Worm (Caenorhabditis elegans) whole organism, L3 larva: ENCODE measurements around the gene ZK686.3.

Experiments used
- R02D3.7 ChIP-seq: fragments of 150-350 bp; optimal IDR thresholded peaks from 2 replicates; lab custom pipeline; 2014; ENCODE audit warnings: missing biosample characterization, missing genetic modification characterization
- ZK546.5 ChIP-seq: sonication (generic microtip); optimal IDR thresholded peaks from 2 replicates; lab custom pipeline; 2017; ENCODE audit warnings: missing biosample characterization, missing genetic modification characterization
- ama-1 ChIP-seq: fragments of 150-350 bp; optimal IDR thresholded peaks from 2 replicates; lab custom pipeline; 2018
- ceh-16 ChIP-seq: sonication (generic microtip); optimal IDR thresholded peaks from 2 replicates; lab custom pipeline; 2017; ENCODE audit warnings: missing biosample characterization, missing genetic modification characterization
- ceh-82 ChIP-seq: fragments of 150-350 bp; optimal IDR thresholded peaks from 2 replicates; lab custom pipeline; 2014; ENCODE audit warnings: missing biosample characterization, missing genetic modification characterization
- daf-12 ChIP-seq: fragments of 150-350 bp; optimal IDR thresholded peaks from 2 replicates; lab custom pipeline; 2014; ENCODE audit warnings: missing biosample characterization, missing genetic modification reagents, missing genetic modification characterization
- egl-27 ChIP-seq: sonication (generic microtip); optimal IDR thresholded peaks from 4 replicates; lab custom pipeline; 2017; ENCODE audit warnings: missing biosample characterization, missing genetic modification reagents, missing genetic modification characterization
- egl-5 ChIP-seq: fragments of 150-350 bp; optimal IDR thresholded peaks from 2 replicates; lab custom pipeline; 2017; ENCODE audit warnings: missing biosample characterization, missing genetic modification reagents, missing genetic modification characterization, inconsistent platforms
- elt-1 ChIP-seq: fragments of 150-350 bp; optimal IDR thresholded peaks from 2 replicates; lab custom pipeline; 2014; ENCODE audit warnings: missing biosample characterization, missing genetic modification characterization
- elt-3 ChIP-seq, 3 experiments: fragments of 150-350 bp in 1 of 3; sonication (generic microtip) in 2 of 3; optimal IDR thresholded peaks; 2 replicates in 2 of 3; 4 replicates in 1 of 3; lab custom pipeline; 2014 to 2017; ENCODE audit warnings: missing biosample characterization in 3 of 3, missing genetic modification characterization in 3 of 3
- fkh-10 ChIP-seq: sonication (generic microtip); optimal IDR thresholded peaks from 2 replicates; lab custom pipeline; 2017; ENCODE audit warnings: missing biosample characterization, missing genetic modification reagents, missing genetic modification characterization
- fkh-2 ChIP-seq: fragments of 150-350 bp; optimal IDR thresholded peaks from 2 replicates; lab custom pipeline; 2014; ENCODE audit warnings: missing biosample characterization, missing genetic modification reagents, missing genetic modification characterization
- hmg-11 ChIP-seq: sonication (generic microtip); optimal IDR thresholded peaks from 2 replicates; lab custom pipeline; 2016; ENCODE audit warnings: missing genetic modification characterization, missing compliant biosample characterization
- jun-1 ChIP-seq: fragments of 150-350 bp; optimal IDR thresholded peaks from 2 replicates; lab custom pipeline; 2014; ENCODE audit warnings: missing biosample characterization, missing genetic modification reagents, missing genetic modification characterization
- lin-39 ChIP-seq: fragments of 150-350 bp; optimal IDR thresholded peaks from 2 replicates; lab custom pipeline; 2018; ENCODE audit warnings: missing biosample characterization, missing genetic modification reagents, missing genetic modification characterization
- mml-1 ChIP-seq: fragments of 150-350 bp; sonication (generic microtip); optimal IDR thresholded peaks from 3 replicates; lab custom pipeline; 2014; ENCODE audit warnings: missing biosample characterization, missing genetic modification characterization
- nfya-1 ChIP-seq: sonication (generic microtip); optimal IDR thresholded peaks from 2 replicates; lab custom pipeline; 2017; ENCODE audit warnings: missing genetic modification characterization, mild to moderate bottlenecking, missing compliant biosample characterization, antibody characterized with exemption, moderate library complexity; ENCODE audit not compliant: insufficient read depth
- nhr-23 ChIP-seq: fragments of 150-350 bp; optimal IDR thresholded peaks from 2 replicates; lab custom pipeline; 2014; ENCODE audit warnings: missing biosample characterization, missing genetic modification reagents, missing genetic modification characterization
- nhr-76 ChIP-seq: fragments of 150-350 bp; sonication (generic microtip); optimal IDR thresholded peaks from 5 replicates; lab custom pipeline; 2014; ENCODE audit warnings: missing biosample characterization, missing genetic modification characterization
- nhr-77 ChIP-seq: fragments of 150-350 bp; optimal IDR thresholded peaks from 2 replicates; lab custom pipeline; 2014; ENCODE audit warnings: missing biosample characterization, missing genetic modification characterization
- pha-4 ChIP-seq: fragments of 150-350 bp; optimal IDR thresholded peaks from 2 replicates; lab custom pipeline; 2014; ENCODE audit warnings: missing biosample characterization, missing genetic modification reagents, missing genetic modification characterization
- sea-2 ChIP-seq: fragments of 150-350 bp; sonication (generic microtip); optimal IDR thresholded peaks from 4 replicates; lab custom pipeline; 2014; ENCODE audit warnings: missing biosample characterization, missing genetic modification reagents, missing genetic modification characterization
- skn-1 ChIP-seq: fragments of 150-350 bp; optimal IDR thresholded peaks from 2 replicates; lab custom pipeline; 2014; ENCODE audit warnings: missing biosample characterization, missing genetic modification characterization
- tbx-2 ChIP-seq: sonication (generic microtip); optimal IDR thresholded peaks from 2 replicates; lab custom pipeline; 2016; ENCODE audit warnings: mild to moderate bottlenecking, missing genetic modification characterization, missing compliant biosample characterization
- ztf-4 ChIP-seq: fragments of 150-350 bp; optimal IDR thresholded peaks from 2 replicates; lab custom pipeline; 2014; ENCODE audit warnings: missing biosample characterization, missing genetic modification characterization

ZK686.3 gene

ce11 chrIII:7768963-7769362 lies at the start of gene ZK686.3:
Gene ZK686.3, minus strand, starts transcription at chrIII:7769063.
- no peak for TF ChIP-seq daf-12
- peak; percentile 38 for TF ChIP-seq ama-1 (lab: Kevin White, UChicago)
- no peak for TF ChIP-seq R02D3.7 (tag; lab: Kevin White, UChicago)
- TF ChIP-seq nfya-1 (tag; lab: Kevin White, UChicago): no peak
- no peak for TF ChIP-seq fkh-2 (tag; lab: Kevin White, UChicago)
- no peak for TF ChIP-seq tbx-2 (tag; lab: Kevin White, UChicago)

DNA sequence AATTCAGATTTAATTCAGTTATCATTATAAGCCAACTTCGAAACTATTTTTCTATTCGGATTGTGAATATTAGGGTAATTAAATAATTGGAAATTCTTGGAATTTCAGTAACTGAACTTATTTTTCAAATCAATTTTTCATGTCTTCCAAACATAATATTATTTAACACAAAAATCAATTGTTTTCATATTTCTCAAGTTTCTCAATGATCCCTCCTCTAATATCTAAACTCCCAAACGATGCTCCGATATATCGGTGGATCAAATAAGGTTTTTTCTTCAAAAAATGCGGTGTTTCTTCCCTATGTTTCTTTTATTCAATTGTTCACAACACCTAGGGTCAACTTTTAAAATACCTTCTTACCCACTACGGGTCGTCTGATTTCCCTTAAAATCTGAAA lies 47.6 kb upstream of the ZK686.3 start:
- TF ChIP-seq nhr-23 (tag; lab: Kevin White, UChicago) (peak; percentile 100), skn-1 (tag; lab: Kevin White, UChicago) (peak; percentile 100), jun-1 (tag; lab: Kevin White, UChicago) (no peak)

ce11 chrIII:7815571-7816348 lies 46.9 kb upstream of the ZK686.3 start:
- peak; percentile 100 for TF ChIP-seq skn-1 (tag; lab: Kevin White, UChicago)
- peak; percentile 99 for TF ChIP-seq nhr-23 (tag; lab: Kevin White, UChicago)
- no peak for TF ChIP-seq lin-39 (tag; lab: Kevin White, UChicago)
- TF ChIP-seq sea-2 (GFP tag; lab: Kevin White, UChicago): no peak
- no peak for TF ChIP-seq ztf-4 (tag; lab: Kevin White, UChicago)
- TF ChIP-seq pha-4: no peak
- peak; percentile 27 for TF ChIP-seq egl-5

DNA sequence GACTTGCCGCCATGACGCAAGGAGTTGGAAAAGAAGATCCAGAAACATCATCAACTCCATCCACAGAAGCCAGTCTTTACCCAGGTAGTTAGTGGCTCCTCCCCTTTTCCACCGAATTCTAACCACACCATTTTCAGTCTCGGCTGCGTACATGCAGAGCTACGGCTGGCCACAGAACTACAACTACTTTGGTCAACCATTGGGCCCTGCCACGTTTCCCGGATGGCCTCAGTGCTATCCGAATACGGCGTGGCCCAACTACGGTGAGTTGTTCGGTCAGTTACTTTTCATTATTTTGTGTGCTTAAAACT lies 46.1 kb upstream of the ZK686.3 start:
- TF ChIP-seq nhr-23 (tag; lab: Kevin White, UChicago) (no peak), ama-1 (lab: Kevin White, UChicago) (no peak), mml-1 (tag; lab: Kevin White, UChicago) (no peak), ceh-16 (tag; lab: Kevin White, UChicago) (no peak), egl-5 (no peak), ceh-82 (no peak), lin-39 (tag; lab: Kevin White, UChicago) (no peak), fkh-10 (no peak), ZK546.5 (tag; lab: Kevin White, UChicago) (no peak), elt-1 (tag; lab: Kevin White, UChicago) (no peak), nhr-76 (tag; lab: Kevin White, UChicago) (no peak), egl-27 (tag; lab: Kevin White, UChicago) (no peak), tbx-2 (tag; lab: Kevin White, UChicago) (no peak)
- TF ChIP-seq, all 47 proteins: peak for 0

- TF ChIP-seq mml-1 (tag; lab: Kevin White, UChicago) (no peak), elt-1 (tag; lab: Kevin White, UChicago) (no peak), ztf-4 (tag; lab: Kevin White, UChicago) (no peak), fkh-10 (no peak), egl-5 (peak; percentile 99), skn-1 (tag; lab: Kevin White, UChicago) (peak; percentile 100), nhr-23 (tag; lab: Kevin White, UChicago) (peak; percentile 100), nhr-77 (tag; lab: Kevin White, UChicago) (no peak), nfya-1 (tag; lab: Kevin White, UChicago) (peak; percentile 79), ZK546.5 (tag; lab: Kevin White, UChicago) (no peak), R02D3.7 (tag; lab: Kevin White, UChicago) (no peak)
These were observed 45.5 kb upstream of the ZK686.3 start, which contains the start of gene egl-5 for ce11 chrIII:7814159-7815055. Gene egl-5, plus strand, starts transcription at chrIII:7814374.

DNA sequence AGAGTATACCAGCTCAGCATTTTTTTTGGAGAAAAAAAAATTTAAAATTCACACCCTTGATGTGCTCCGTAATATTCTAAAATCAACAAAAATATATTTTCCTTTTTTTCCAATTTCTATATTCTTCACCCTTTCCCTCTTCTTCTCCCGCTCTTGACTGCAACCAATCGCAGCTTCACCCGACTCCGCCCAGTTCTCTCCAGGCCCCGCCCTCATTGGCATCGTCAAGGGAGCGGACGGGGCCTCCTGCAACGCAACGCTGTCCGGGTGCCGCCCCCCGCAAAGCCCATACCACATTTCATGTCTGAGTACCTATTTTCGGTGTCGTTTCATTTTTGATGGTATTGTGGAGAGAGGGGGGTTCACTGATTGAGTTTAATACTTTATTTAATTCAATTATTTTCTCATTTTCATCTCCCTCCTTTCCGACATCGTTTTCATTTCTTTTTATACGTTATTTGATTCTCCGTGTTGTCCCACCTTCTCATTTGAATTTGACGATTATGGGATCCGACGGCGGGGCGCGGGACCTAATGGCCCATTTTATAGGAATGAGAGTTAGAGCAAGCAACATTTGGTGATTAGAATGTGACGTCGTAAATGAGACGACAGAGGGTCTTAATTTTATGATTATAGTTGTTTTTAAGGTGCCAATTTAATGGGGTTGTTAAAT lies 43.5 kb upstream of the ZK686.3 start:
- TF ChIP-seq nfya-1 (tag; lab: Kevin White, UChicago): peak; percentile 96
- no peak for TF ChIP-seq hmg-11
- peak; percentile 100 for TF ChIP-seq egl-5
- no peak for TF ChIP-seq elt-3 (tag; optimal IDR thresholded peaks at IDR 0.05; lab: Kevin White, UChicago)
- TF ChIP-seq, all 47 proteins: peak for 2
